Fruit fly (Drosophila melanogaster): Measurements from ENCODE around the gene Grx1.
A peak's percentile ranks its signal among the peaks of the same experiment; 100 is the strongest.

Grx1 gene

dm6 chr3L:18896297-18896863, 27.4 kb downstream of the Grx1 start (continued):
- peak; percentile 32; the same call in 1 of the 2 replicates for TF ChIP-seq Scr (GFP tag; IDR thresholded peaks at IDR 0.05; ENCODE audit: partially characterized antibody)
- peak; percentile 29 for TF ChIP-seq sug (tag; optimal IDR thresholded peaks at IDR 0.05)
- TF ChIP-seq lilli (GFP tag; optimal IDR thresholded peaks at IDR 0.05): peak; percentile 17
- TF ChIP-seq Med (GFP tag): peak; percentile 70
- TF ChIP-seq Trl (optimal IDR thresholded peaks at IDR 0.05): peak in 1 of 2 experiments; percentile 6
- no peak for TF ChIP-seq Trl (GFP tag; optimal IDR thresholded peaks at IDR 0.05)
- TF ChIP-seq Atf6 (GFP tag; IDR thresholded peaks at IDR 0.05): 0 out of 2 replicates have a peak, but pooled peaks have one; percentile 25
- TF ChIP-seq E2f2 (GFP tag; IDR thresholded peaks at IDR 0.05): 0 out of 2 replicates have a peak, but pooled peaks have one; percentile 8
- TF ChIP-seq CG34224 (GFP tag; IDR thresholded peaks at IDR 0.05; ENCODE audit: partially characterized antibody): 0 out of 3 replicates have a peak, but pooled peaks have one; percentile 16
- TF ChIP-seq kni (GFP tag; optimal IDR thresholded peaks at IDR 0.05): peak; percentile 40
- TF ChIP-seq run (tag; optimal IDR thresholded peaks at IDR 0.05): no peak
- TF ChIP-seq CG4854 (GFP tag; optimal IDR thresholded peaks at IDR 0.05): no peak
- TF ChIP-seq tna (GFP tag; IDR thresholded peaks at IDR 0.05; ENCODE audit: partially characterized antibody): 0 out of 2 replicates have a peak, but pooled peaks have one; percentile 47
- 0 out of 2 replicates have a peak, but pooled peaks have one; percentile 7 for TF ChIP-seq CG11085 (GFP tag; IDR thresholded peaks at IDR 0.05)
- peak; percentile 65; the same call in 2 of the 3 replicates for TF ChIP-seq sr (GFP tag; IDR thresholded peaks at IDR 0.05)
- peak; percentile 37 for TF ChIP-seq CG13894 (tag; optimal IDR thresholded peaks at IDR 0.05)
- peak; percentile 40 for TF ChIP-seq CG12769 (tag; optimal IDR thresholded peaks at IDR 0.05)
- TF ChIP-seq CG6254 (GFP tag; optimal IDR thresholded peaks at IDR 0.05): peak; percentile 13
- TF ChIP-seq CG2678 (tag; optimal IDR thresholded peaks at IDR 0.05): no peak
- no peak for TF ChIP-seq ken (GFP tag; IDR thresholded peaks at IDR 0.05)
- TF ChIP-seq hb (GFP tag; IDR thresholded peaks at IDR 0.05; ENCODE audit: partially characterized antibody): 0 out of 3 replicates have a peak, but pooled peaks have one; percentile 30
- TF ChIP-seq CG8944 (GFP tag; optimal IDR thresholded peaks at IDR 0.05): no peak
- 0 out of 3 replicates have a peak, but pooled peaks have one; percentile 19 for TF ChIP-seq CG6791 (GFP tag; IDR thresholded peaks at IDR 0.05; ENCODE audit: partially characterized antibody)
- TF ChIP-seq ato (GFP tag; IDR thresholded peaks at IDR 0.05; ENCODE audit: partially characterized antibody): no peak
- no peak for TF ChIP-seq CG17612 (GFP tag; IDR thresholded peaks at IDR 0.05)
- TF ChIP-seq cg (GFP tag; optimal IDR thresholded peaks at IDR 0.05): peak; percentile 34
- peak; percentile 8 for TF ChIP-seq pros (GFP tag; optimal IDR thresholded peaks at IDR 0.05)
- TF ChIP-seq CG14441 (GFP tag; IDR thresholded peaks at IDR 0.05): no peak
- TF ChIP-seq CG2712 (tag; optimal IDR thresholded peaks at IDR 0.05): no peak
- TF ChIP-seq chinmo (GFP tag; IDR thresholded peaks at IDR 0.05; ENCODE audit: partially characterized antibody): peak; percentile 58; the same call in 1 of the 4 replicates
- TF ChIP-seq GATAe (GFP tag; conservative IDR thresholded peaks at IDR 0.05): no peak
- peak; percentile 26 for TF ChIP-seq cad (GFP tag; optimal IDR thresholded peaks at IDR 0.05)
- TF ChIP-seq Bdp1 (GFP tag; optimal IDR thresholded peaks at IDR 0.05): peak; percentile 81
- peak; percentile 25 for TF ChIP-seq Deaf1 (tag; optimal IDR thresholded peaks at IDR 0.05)
- no peak for TF ChIP-seq CG9727 (GFP tag; optimal IDR thresholded peaks at IDR 0.05)
- TF ChIP-seq CG8290 (GFP tag; optimal IDR thresholded peaks at IDR 0.05): no peak
- TF ChIP-seq CG8290 (tag; optimal IDR thresholded peaks at IDR 0.05): peak in 1 of 2 experiments; percentile 34
- peak; percentile 47; the same call in 1 of the 2 replicates for TF ChIP-seq Bgb (GFP tag; IDR thresholded peaks at IDR 0.05; ENCODE audit: partially characterized antibody)
- peak; percentile 23; the same call in 1 of the 3 replicates for TF ChIP-seq ci (GFP tag; IDR thresholded peaks at IDR 0.05)
- peak; percentile 49 for TF ChIP-seq bbx (GFP tag; IDR thresholded peaks at IDR 0.05; ENCODE audit: partially characterized antibody)
- TF ChIP-seq onecut (GFP tag; IDR thresholded peaks at IDR 0.05): no peak
